Fruit fly (Drosophila melanogaster) whole organism, wandering third instar larva: ENCODE data around the gene CG32037.

Experiments
- Abd-B ChIP-seq: fragments of >200 bp; optimal IDR thresholded peaks from 2 replicates; lab custom pipeline; 2017; ENCODE audit warnings: missing biosample characterization, missing genetic modification characterization
- CG32264 ChIP-seq: fragments of 200-800 bp; sonication (Bioruptor generic); optimal IDR thresholded peaks from 2 replicates; lab custom pipeline; 2016; ENCODE audit warnings: missing biosample characterization, missing genetic modification characterization
- CG9705 ChIP-seq: fragments of 200-800 bp; sonication (Bioruptor generic); optimal IDR thresholded peaks from 2 replicates; lab custom pipeline; 2018; ENCODE audit warnings: missing biosample characterization, mild to moderate bottlenecking, missing genetic modification characterization
- CrebA ChIP-seq: fragments of 200-800 bp; sonication (Bioruptor generic); optimal IDR thresholded peaks from 2 replicates; lab custom pipeline; 2016; ENCODE audit warnings: missing biosample characterization, mild to moderate bottlenecking, missing genetic modification characterization, borderline replicate concordance
- Dfd ChIP-seq: fragments of >200 bp; optimal IDR thresholded peaks from 2 replicates; lab custom pipeline; 2017; ENCODE audit warnings: missing biosample characterization, missing genetic modification characterization
- Dif ChIP-seq: fragments of 200-275, 200-300 bp; sonication (Bioruptor generic); optimal IDR thresholded peaks from 2 replicates; lab custom pipeline; 2018; ENCODE audit warnings: missing biosample characterization, missing genetic modification characterization; ENCODE audit not compliant: partially characterized antibody
- GATAd ChIP-seq: sonication (Bioruptor generic); optimal IDR thresholded peaks from 2 replicates; lab custom pipeline; 2016; ENCODE audit warnings: missing biosample characterization, missing genetic modification characterization
- HLH106 ChIP-seq: fragments of 200-800 bp; optimal IDR thresholded peaks from 3 replicates; lab custom pipeline; 2019; ENCODE audit warnings: missing biosample characterization, mild to moderate bottlenecking, missing genetic modification characterization, moderate library complexity
- Hnf4 ChIP-seq: fragments of 200-800 bp; sonication (Bioruptor generic); optimal IDR thresholded peaks from 2 replicates; lab custom pipeline; 2016; ENCODE audit warnings: missing biosample characterization, mild to moderate bottlenecking, missing genetic modification characterization
- Hr78 ChIP-seq: fragments of >200 bp; optimal IDR thresholded peaks from 2 replicates; lab custom pipeline; 2017; ENCODE audit warnings: missing biosample characterization, missing genetic modification characterization
- Hr83 ChIP-seq: fragments of 200-300 bp; sonication (Bioruptor generic); optimal IDR thresholded peaks from 2 replicates; lab custom pipeline; 2016; ENCODE audit warnings: missing biosample characterization, mild to moderate bottlenecking, missing genetic modification characterization, moderate library complexity; ENCODE audit not compliant: poor library complexity, severe bottlenecking
- Jra ChIP-seq: sonication (Bioruptor generic); optimal IDR thresholded peaks from 2 replicates; lab custom pipeline; 2016; ENCODE audit warnings: missing biosample characterization, missing genetic modification characterization
- Mio ChIP-seq: sonication (Bioruptor generic); optimal IDR thresholded peaks from 2 replicates; lab custom pipeline; 2016; ENCODE audit warnings: missing biosample characterization, missing genetic modification characterization
- Myc ChIP-seq: fragments of >200 bp; optimal IDR thresholded peaks from 2 replicates; lab custom pipeline; 2017
- N ChIP-seq: fragments of >200 bp; optimal IDR thresholded peaks from 2 replicates; lab custom pipeline; 2018; ENCODE audit warnings: missing biosample characterization, missing external identifiers, missing genetic modification characterization
- OdsH ChIP-seq: fragments of 200-800 bp; sonication (Bioruptor generic); optimal IDR thresholded peaks from 2 replicates; lab custom pipeline; 2016; ENCODE audit warnings: missing biosample characterization, mild to moderate bottlenecking, missing genetic modification characterization
- Rel ChIP-seq, 2 experiments: fragments of 200-800 bp; sonication (Bioruptor generic) in 1 of 2; optimal IDR thresholded peaks; 2 replicates in 1 of 2; 3 replicates in 1 of 2; lab custom pipeline; 2016 to 2019; ENCODE audit warnings: mild to moderate bottlenecking in 2 of 2, missing biosample characterization in 2 of 2, missing genetic modification characterization in 2 of 2, moderate library complexity in 1 of 2
- Sp1 ChIP-seq: fragments of 200-800 bp; sonication (Bioruptor generic); optimal IDR thresholded peaks from 3 replicates; lab custom pipeline; 2019; ENCODE audit warnings: missing biosample characterization, mild to moderate bottlenecking, missing genetic modification characterization, moderate library complexity
- Vsx2 ChIP-seq: fragments of 200-300, 225-300 bp; sonication (Bioruptor generic); optimal IDR thresholded peaks from 2 replicates; lab custom pipeline; 2018; ENCODE audit warnings: missing biosample characterization, missing genetic modification characterization; ENCODE audit not compliant: partially characterized antibody
- br ChIP-seq: fragments of 200-800 bp; sonication (Bioruptor generic); optimal IDR thresholded peaks from 2 replicates; lab custom pipeline; 2016; ENCODE audit warnings: missing biosample characterization, missing genetic modification characterization
- brk ChIP-seq: fragments of 200-800 bp; sonication (Bioruptor generic); optimal IDR thresholded peaks from 2 replicates; lab custom pipeline; 2016; ENCODE audit warnings: missing biosample characterization, mild to moderate bottlenecking, missing genetic modification characterization
- dl ChIP-seq, 2 experiments: fragments of 175-275, 200-275 bp in 1 of 2; fragments of 200-275 bp in 1 of 2; sonication (Bioruptor generic); optimal IDR thresholded peaks; lab custom pipeline; 2018; ENCODE audit warnings: mild to moderate bottlenecking in 2 of 2, missing biosample characterization in 2 of 2, missing genetic modification characterization in 2 of 2, moderate library complexity in 2 of 2; ENCODE audit not compliant: partially characterized antibody in 2 of 2, insufficient read depth in 1 of 2
- dmrt93B ChIP-seq: fragments of 200-800 bp; sonication (Bioruptor generic); optimal IDR thresholded peaks from 2 replicates; lab custom pipeline; 2018; ENCODE audit warnings: missing biosample characterization, mild to moderate bottlenecking, missing genetic modification characterization
- dsf ChIP-seq: sonication (Bioruptor generic); optimal IDR thresholded peaks from 2 replicates; lab custom pipeline; 2016; ENCODE audit warnings: missing biosample characterization, missing genetic modification characterization, borderline replicate concordance
- ey ChIP-seq: fragments of 200-800 bp; sonication (Bioruptor generic); optimal IDR thresholded peaks from 2 replicates; lab custom pipeline; 2016; ENCODE audit warnings: missing biosample characterization, missing genetic modification characterization
- foxo ChIP-seq, 2 experiments: fragments of 200-800 bp; sonication (Bioruptor generic); optimal IDR thresholded peaks; 2 replicates in 1 of 2; 3 replicates in 1 of 2; lab custom pipeline; 2016 to 2017; ENCODE audit warnings: missing biosample characterization in 2 of 2, missing genetic modification characterization in 2 of 2
- fru ChIP-seq: fragments of 200-800 bp; sonication (Bioruptor generic); optimal IDR thresholded peaks from 3 replicates; lab custom pipeline; 2016; ENCODE audit warnings: missing biosample characterization, mild to moderate bottlenecking, missing genetic modification characterization
- h ChIP-seq: fragments of 200-800 bp; sonication (Bioruptor generic); optimal IDR thresholded peaks from 3 replicates; lab custom pipeline; 2016; ENCODE audit warnings: missing biosample characterization, mild to moderate bottlenecking, missing genetic modification characterization
- jim ChIP-seq: fragments of 175-275, 200-325 bp; sonication (Bioruptor generic); optimal IDR thresholded peaks from 2 replicates; lab custom pipeline; 2016; ENCODE audit warnings: missing biosample characterization, mild to moderate bottlenecking, missing genetic modification characterization
- lola ChIP-seq: fragments of >200 bp; optimal IDR thresholded peaks from 2 replicates; lab custom pipeline; 2017; ENCODE audit warnings: missing biosample characterization, missing genetic modification characterization
- pan ChIP-seq: fragments of >200 bp; optimal IDR thresholded peaks from 2 replicates; lab custom pipeline; 2017
- psq ChIP-seq: fragments of 200-800 bp; sonication (Bioruptor generic); optimal IDR thresholded peaks from 3 replicates; lab custom pipeline; 2017; ENCODE audit warnings: missing biosample characterization, mild to moderate bottlenecking, missing genetic modification characterization, moderate library complexity
- rgr ChIP-seq: fragments of 200-800 bp; sonication (Bioruptor generic); optimal IDR thresholded peaks from 3 replicates; lab custom pipeline; 2016; ENCODE audit warnings: missing biosample characterization, mild to moderate bottlenecking, missing genetic modification characterization
- sage ChIP-seq: fragments of 200-800 bp; sonication (Bioruptor generic); optimal IDR thresholded peaks from 2 replicates; lab custom pipeline; 2016; ENCODE audit warnings: missing biosample characterization, mild to moderate bottlenecking, missing genetic modification characterization
- sv ChIP-seq: fragments of 200-800 bp; sonication (Bioruptor generic); optimal IDR thresholded peaks from 3 replicates; lab custom pipeline; 2016; ENCODE audit warnings: missing biosample characterization, missing genetic modification characterization
- tai ChIP-seq: sonication (Bioruptor generic); optimal IDR thresholded peaks from 2 replicates; lab custom pipeline; 2016; ENCODE audit warnings: missing biosample characterization, missing genetic modification characterization
- usp ChIP-seq: fragments of >200 bp; optimal IDR thresholded peaks from 2 replicates; lab custom pipeline; 2017; ENCODE audit warnings: missing biosample characterization, missing genetic modification characterization
- woc ChIP-seq: sonication (Bioruptor generic); optimal IDR thresholded peaks from 2 replicates; lab custom pipeline; 2016; ENCODE audit warnings: missing biosample characterization, mild to moderate bottlenecking, missing genetic modification characterization

The CG32037 gene

DNA sequence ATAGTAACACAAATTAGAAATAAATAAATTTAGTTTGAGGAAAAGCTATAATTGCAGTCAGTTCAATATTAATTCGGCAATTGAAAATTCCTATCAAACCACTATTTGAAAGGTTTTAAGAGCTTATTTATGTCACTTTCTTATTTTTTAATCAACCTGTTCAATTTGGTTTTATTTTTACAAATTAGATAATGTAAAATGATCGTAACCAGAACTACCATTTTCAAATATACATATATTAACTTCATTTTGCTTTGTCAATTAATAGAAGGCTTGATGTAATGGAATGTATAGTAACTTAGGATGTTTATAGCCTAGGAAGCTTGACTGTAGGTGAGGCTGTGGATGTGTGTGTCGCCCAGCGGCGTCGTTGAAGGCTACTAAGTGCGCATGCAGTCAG is 25.4 kb downstream of the CG32037 start:
- TF ChIP-seq fru (GFP tag; lab: Kevin White, UChicago) (peak; percentile 18), tai (no peak)

DNA sequence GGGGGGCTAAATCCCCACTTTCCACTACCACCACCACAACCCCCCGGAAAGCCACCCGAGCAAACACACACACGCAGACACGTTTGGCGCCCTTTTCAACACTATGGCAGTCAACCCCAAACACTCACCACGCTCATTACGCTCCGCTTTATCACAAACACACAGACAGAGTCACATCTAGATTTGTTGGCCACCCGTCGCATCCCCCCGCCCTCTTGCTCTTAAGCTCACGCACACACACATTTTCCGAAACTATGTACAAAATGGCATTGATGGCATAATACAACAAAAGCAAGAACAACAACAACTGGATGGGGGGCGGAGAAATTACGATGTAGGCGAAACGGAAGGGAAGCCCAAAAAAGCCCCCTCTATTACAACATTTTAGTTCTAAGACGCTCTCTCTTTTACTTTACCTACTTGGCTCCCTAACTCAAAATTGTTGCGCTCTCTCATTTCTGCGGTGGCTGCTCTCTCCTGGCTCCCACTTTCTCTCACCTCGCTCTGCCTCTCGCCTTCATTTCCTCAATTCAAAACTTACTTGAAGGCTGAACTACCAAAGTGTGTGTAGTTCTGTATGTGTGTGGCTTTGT is 26.3 kb downstream of the CG32037 start:
- no peak for TF ChIP-seq usp (GFP tag; lab: Kevin White, UChicago)

- no peak for TF ChIP-seq fru (GFP tag; lab: Kevin White, UChicago)
- TF ChIP-seq Sp1 (GFP tag; lab: Kevin White, UChicago), result no peak
- TF ChIP-seq lola (GFP tag; lab: Kevin White, UChicago), result no peak
- TF ChIP-seq Mio (GFP tag; lab: Kevin White, UChicago), result no peak
- no peak for TF ChIP-seq CrebA (GFP tag; lab: Kevin White, UChicago)
- TF ChIP-seq dsf, result no peak
- no peak for TF ChIP-seq usp (GFP tag; lab: Kevin White, UChicago)
- no peak for TF ChIP-seq ey (GFP tag; lab: Kevin White, UChicago)
- TF ChIP-seq foxo (GFP tag; optimal IDR thresholded peaks at IDR 0.05; lab: Kevin White, UChicago), result no peak
- no peak for TF ChIP-seq psq
- TF ChIP-seq OdsH, result no peak
- TF ChIP-seq sv (GFP tag; lab: Kevin White, UChicago), result no peak
- TF ChIP-seq rgr, result no peak
- no peak for TF ChIP-seq Myc (lab: Kevin White, UChicago)
- no peak for TF ChIP-seq Hr78
- no peak for TF ChIP-seq pan (lab: Kevin White, UChicago)
- TF ChIP-seq Vsx2 (GFP tag; lab: Kevin White, UChicago), result no peak
- TF ChIP-seq Hnf4 (GFP tag; lab: Kevin White, UChicago), result no peak
These were observed 29.2 kb downstream of the CG32037 start for dm6 chr3L:9462794-9463193.

- TF ChIP-seq dmrt93B (GFP tag; lab: Kevin White, UChicago) (peak; percentile 79), lola (GFP tag; lab: Kevin White, UChicago) (no peak), ey (GFP tag; lab: Kevin White, UChicago) (peak; percentile 76), Hnf4 (GFP tag; lab: Kevin White, UChicago) (peak; percentile 62), sv (GFP tag; lab: Kevin White, UChicago) (peak; percentile 70), foxo (GFP tag; optimal IDR thresholded peaks at IDR 0.05; lab: Kevin White, UChicago) (peak; percentile 0 to 86), psq (peak; percentile 61), Hr78 (no peak), GATAd (GFP tag; lab: Kevin White, UChicago) (no peak), dl (GFP tag; optimal IDR thresholded peaks at IDR 0.05; lab: Kevin White, UChicago; ENCODE audit: insufficient read depth in 1 of 2, partially characterized antibody in 2 of 2) (no peak), Dif (GFP tag; lab: Kevin White, UChicago) (no peak), brk (peak; percentile 84), woc (GFP tag; lab: Kevin White, UChicago) (peak; percentile 89), Myc (lab: Kevin White, UChicago) (no peak), Hr83 (no peak), fru (GFP tag; lab: Kevin White, UChicago) (peak; percentile 89), OdsH (peak; percentile 78), h (GFP tag; lab: Kevin White, UChicago) (peak; percentile 89), CG9705 (peak; percentile 81), Vsx2 (GFP tag; lab: Kevin White, UChicago) (no peak), tai (peak; percentile 61), Mio (GFP tag; lab: Kevin White, UChicago) (no peak), pan (lab: Kevin White, UChicago) (no peak), HLH106 (peak; percentile 88), Jra (GFP tag; lab: Kevin White, UChicago) (peak; percentile 24), N (GFP tag; lab: Kevin White, UChicago) (no peak), CrebA (GFP tag; lab: Kevin White, UChicago) (no peak), dsf (peak; percentile 26), br (GFP tag; lab: Kevin White, UChicago) (peak; percentile 83), Rel (GFP tag; optimal IDR thresholded peaks at IDR 0.05; lab: Kevin White, UChicago) (no peak), Rel (tag; optimal IDR thresholded peaks at IDR 0.05; lab: Kevin White, UChicago) (peak; percentile 61), Dfd (GFP tag; lab: Kevin White, UChicago) (no peak), rgr (peak; percentile 73), Sp1 (GFP tag; lab: Kevin White, UChicago) (peak; percentile 94), jim (GFP tag; lab: Kevin White, UChicago) (no peak), Abd-B (GFP tag; lab: Kevin White, UChicago) (no peak), usp (GFP tag; lab: Kevin White, UChicago) (no peak), CG32264 (GFP tag; lab: Kevin White, UChicago) (peak; percentile 50), sage (GFP tag; lab: Kevin White, UChicago) (peak; percentile 82)
These were observed 29.7 kb downstream of the CG32037 start for dm6 chr3L:9462247-9462769.
